Worm (Caenorhabditis elegans) whole organism, L4 larva: ENCODE data around the gene M162.5.

Experiments
- F37D6.2 ChIP-seq: sonication (generic microtip); optimal IDR thresholded peaks from 2 replicates; lab custom pipeline; 2016; ENCODE audit warnings: mild to moderate bottlenecking, missing genetic modification characterization, missing compliant biosample characterization
- F44E2.7 ChIP-seq: fragments of 200-800 bp; sonication (Bioruptor generic); IDR thresholded peaks from 2 replicates; pipeline ENCODE4 v2.1.2; 2022; ENCODE audit warnings: missing genetic modification characterization, missing compliant biosample characterization
- Y75B8A.6 ChIP-seq: fragments of 200-800 bp; sonication (Bioruptor generic); IDR thresholded peaks from 2 replicates; pipeline ENCODE4 v1.3.6; 2022; ENCODE audit warnings: missing genetic modification reagents, missing genetic modification characterization, missing compliant biosample characterization
- aha-1 ChIP-seq: fragments of 150-350 bp; peaks from one replicate; lab custom pipeline; 2014; ENCODE audit warnings: missing biosample characterization, missing genetic modification characterization
- arid-1 ChIP-seq: fragments of 200-800 bp; sonication (Bioruptor generic); conservative IDR thresholded peaks from 2 replicates; pipeline ENCODE4 v1.3.6; 2022; ENCODE audit warnings: missing genetic modification reagents, missing genetic modification characterization, missing compliant biosample characterization
- attf-4 ChIP-seq: sonication (generic microtip); optimal IDR thresholded peaks from 3 replicates; lab custom pipeline; 2017; ENCODE audit warnings: missing biosample characterization, missing genetic modification characterization
- ceh-32 ChIP-seq: sonication (generic microtip); optimal IDR thresholded peaks from 2 replicates; lab custom pipeline; 2016; ENCODE audit warnings: mild to moderate bottlenecking, missing genetic modification characterization, missing compliant biosample characterization; ENCODE audit not compliant: poor library complexity
- ceh-44 ChIP-seq: fragments of 200-800 bp; sonication (Bioruptor generic); IDR thresholded peaks from 2 replicates; pipeline ENCODE4 v1.3.6; 2022; ENCODE audit warnings: missing genetic modification reagents, missing genetic modification characterization, missing compliant biosample characterization
- ceh-82 ChIP-seq: sonication (generic microtip); optimal IDR thresholded peaks from 2 replicates; lab custom pipeline; 2017; ENCODE audit warnings: missing biosample characterization, missing genetic modification characterization
- cey-2 ChIP-seq: sonication (generic microtip); optimal IDR thresholded peaks from 3 replicates; lab custom pipeline; 2017; ENCODE audit warnings: missing genetic modification characterization, mild to moderate bottlenecking, missing compliant biosample characterization, antibody characterized with exemption, borderline replicate concordance; ENCODE audit not compliant: insufficient read depth
- ctbp-1 ChIP-seq: fragments of 200-800 bp; sonication (Bioruptor generic); IDR thresholded peaks from 2 replicates; pipeline ENCODE4 v1.3.6; 2022; ENCODE audit warnings: missing genetic modification reagents, missing genetic modification characterization, missing compliant biosample characterization
- daf-19 ChIP-seq: fragments of 200-800 bp; sonication (Bioruptor generic); conservative IDR thresholded peaks from 2 replicates; pipeline ENCODE4 v1.3.6; 2022; ENCODE audit warnings: missing genetic modification characterization, missing compliant biosample characterization
- egl-43 ChIP-seq: fragments of 200-800 bp; sonication (Bioruptor generic); IDR thresholded peaks from 2 replicates; pipeline ENCODE4 v1.3.6; 2022; ENCODE audit warnings: missing genetic modification reagents, missing genetic modification characterization, missing compliant biosample characterization
- fkh-10 ChIP-seq: fragments of 150-350 bp; optimal IDR thresholded peaks from 2 replicates; lab custom pipeline; 2014; ENCODE audit warnings: missing biosample characterization, missing genetic modification reagents, missing genetic modification characterization
- gei-8 ChIP-seq: fragments of 200-800 bp; sonication (Bioruptor generic); optimal IDR thresholded peaks from 2 replicates; lab custom pipeline; 2018; ENCODE audit warnings: mild to moderate bottlenecking, missing genetic modification characterization, missing compliant biosample characterization
- hlh-30 ChIP-seq: sonication (generic microtip); optimal IDR thresholded peaks from 2 replicates; lab custom pipeline; 2017; ENCODE audit warnings: antibody characterized with exemption, mild to moderate bottlenecking, missing genetic modification characterization, missing compliant biosample characterization; ENCODE audit not compliant: insufficient read depth
- lim-7 ChIP-seq: fragments of 200-800 bp; sonication (Bioruptor generic); IDR thresholded peaks from 2 replicates; pipeline ENCODE4 v1.3.6; 2022; ENCODE audit warnings: missing genetic modification characterization, missing compliant biosample characterization
- lin-1 ChIP-seq: fragments of 200-800 bp; sonication (Bioruptor generic); IDR thresholded peaks from 2 replicates; pipeline ENCODE4 v1.3.6; 2022; ENCODE audit warnings: missing genetic modification reagents, missing genetic modification characterization, missing compliant biosample characterization
- lin-15B ChIP-seq: fragments of 150-350 bp; sonication (generic microtip); optimal IDR thresholded peaks from 3 replicates; lab custom pipeline; 2014; ENCODE audit warnings: missing biosample characterization, missing genetic modification characterization
- lir-3 ChIP-seq: sonication (generic microtip); optimal IDR thresholded peaks from 2 replicates; lab custom pipeline; 2016; ENCODE audit warnings: mild to moderate bottlenecking, missing genetic modification characterization, missing compliant biosample characterization
- madf-5 ChIP-seq, 2 experiments: fragments of 200-800 bp; sonication (Bioruptor generic); IDR thresholded peaks; 2 replicates each; pipeline ENCODE4 v1.3.6; 2022; ENCODE audit warnings: missing compliant biosample characterization in 2 of 2, missing genetic modification characterization in 2 of 2
- nhr-11 ChIP-seq: fragments of 150-350 bp; optimal IDR thresholded peaks from 2 replicates; lab custom pipeline; 2014; ENCODE audit warnings: missing biosample characterization, missing genetic modification characterization
- nhr-28 ChIP-seq: fragments of 150-350 bp; optimal IDR thresholded peaks from 2 replicates; lab custom pipeline; 2014; ENCODE audit warnings: missing biosample characterization, missing genetic modification characterization
- nhr-48 ChIP-seq: sonication (generic microtip); optimal IDR thresholded peaks from 2 replicates; lab custom pipeline; 2016; ENCODE audit warnings: mild to moderate bottlenecking, missing genetic modification characterization, missing compliant biosample characterization
- php-3 ChIP-seq: fragments of 200-800 bp; sonication (Bioruptor generic); IDR thresholded peaks from 2 replicates; pipeline ENCODE4 v1.3.6; 2022; ENCODE audit warnings: missing genetic modification reagents, missing genetic modification characterization, missing compliant biosample characterization
- pqm-1 ChIP-seq: sonication (generic microtip); optimal IDR thresholded peaks from 2 replicates; lab custom pipeline; 2017; ENCODE audit warnings: missing biosample characterization, missing genetic modification characterization
- set-16 ChIP-seq: fragments of 200-800 bp; sonication (Bioruptor generic); IDR thresholded peaks from 2 replicates; pipeline ENCODE4 v1.3.6; 2022; ENCODE audit warnings: missing genetic modification reagents, missing genetic modification characterization, missing compliant biosample characterization
- snpc-1.2 ChIP-seq: fragments of 200-800 bp; sonication (Bioruptor generic); IDR thresholded peaks from 2 replicates; pipeline ENCODE4 v1.3.6; 2022; ENCODE audit warnings: missing genetic modification reagents, missing genetic modification characterization, missing compliant biosample characterization
- spr-1 ChIP-seq: sonication (generic microtip); optimal IDR thresholded peaks from 2 replicates; lab custom pipeline; 2016; ENCODE audit warnings: mild to moderate bottlenecking, missing genetic modification characterization, missing compliant biosample characterization
- unc-62 ChIP-seq, 3 experiments: fragments of 150-350 bp in 1 of 3; sonication (generic microtip); optimal IDR thresholded peaks in 2 of 3; peaks in 1 of 3; 1 replicate in 1 of 3; 2 replicates in 2 of 3; lab custom pipeline; 2014 to 2017; ENCODE audit warnings: missing biosample characterization in 3 of 3, missing genetic modification characterization in 3 of 3, missing genetic modification reagents in 3 of 3, missing genotype in 1 of 3
- vab-7 ChIP-seq: fragments of 200-800 bp; sonication (Bioruptor generic); IDR thresholded peaks from 2 replicates; pipeline ENCODE4 v1.3.6; 2022; ENCODE audit warnings: missing genetic modification reagents, missing genetic modification characterization, missing compliant biosample characterization
- zag-1 ChIP-seq: fragments of 150-350 bp; optimal IDR thresholded peaks from 2 replicates; lab custom pipeline; 2014; ENCODE audit warnings: missing biosample characterization, missing genetic modification characterization
- zfp-2 ChIP-seq: sonication (generic microtip); optimal IDR thresholded peaks from 2 replicates; lab custom pipeline; 2016; ENCODE audit warnings: mild to moderate bottlenecking, missing genetic modification characterization, missing compliant biosample characterization
- zip-11 ChIP-seq: fragments of 200-800 bp; sonication (Bioruptor generic); IDR thresholded peaks from 2 replicates; pipeline ENCODE4 v1.3.6; 2022; ENCODE audit warnings: missing genetic modification characterization, missing compliant biosample characterization
- ztf-7 ChIP-seq: fragments of 150-350 bp; optimal IDR thresholded peaks from 2 replicates; lab custom pipeline; 2014; ENCODE audit warnings: missing biosample characterization, missing genetic modification characterization

Gene M162.5

DNA sequence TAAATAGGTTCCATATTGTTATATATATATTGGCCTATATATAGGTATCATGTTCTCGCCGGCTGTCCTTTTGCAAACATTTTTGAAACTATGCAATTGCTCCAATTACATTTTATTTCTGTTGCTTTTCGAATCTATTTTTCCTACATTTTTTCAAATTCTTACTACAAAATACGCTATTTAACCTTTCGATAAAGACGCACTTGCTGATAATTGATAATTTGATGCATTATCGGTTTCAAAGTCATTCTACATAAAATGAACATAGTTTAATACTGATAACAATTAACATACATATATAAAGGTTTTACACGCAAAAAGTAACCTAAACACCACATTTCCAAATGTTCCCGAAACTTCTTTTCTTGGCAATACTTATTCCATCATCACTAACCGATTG is 27.5 kb downstream of the M162.5 start, which contains the start of gene clec-258:
Gene clec-258, plus strand, starts transcription at position 81 of the 400 bp plus-strand sequence.
- TF ChIP-seq ceh-82 (tag; lab: Kevin White, UChicago) (no peak), Y75B8A.6 (GFP tag; lab: Robert Waterston, UW) (no peak), ztf-7 (tag; lab: Kevin White, UChicago) (no peak), ceh-44 (GFP tag; lab: Robert Waterston, UW) (no peak), zip-11 (GFP tag; lab: Robert Waterston, UW) (no peak), F37D6.2 (no peak), nhr-48 (no peak), nhr-28 (tag; lab: Kevin White, UChicago) (peak; percentile 94), fkh-10 (no peak), pqm-1 (tag; lab: Kevin White, UChicago) (peak; percentile 77)

DNA sequence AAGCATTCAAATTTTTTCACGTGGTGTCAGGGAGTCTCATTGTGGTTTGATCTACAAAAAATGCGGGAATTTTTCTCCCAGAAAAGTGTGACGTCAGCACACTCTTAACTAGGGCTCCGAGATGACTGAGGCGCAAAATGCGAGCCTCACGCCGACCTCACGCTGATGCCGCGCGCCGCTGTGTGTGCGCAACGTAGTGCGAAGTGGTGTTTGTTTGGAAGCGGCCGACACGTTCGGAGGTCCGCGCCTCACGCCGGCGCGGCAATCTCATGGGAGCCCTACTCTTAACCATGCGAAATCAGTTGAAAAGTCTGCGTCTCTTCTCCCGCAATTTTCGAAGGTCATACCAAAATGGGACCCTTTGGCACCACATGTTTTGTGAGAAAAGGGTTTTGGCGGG is 29.4 kb downstream of the M162.5 start:
- TF ChIP-seq set-16 (GFP tag; lab: Robert Waterston, UW) (peak; percentile 81), daf-19 (no peak)

DNA sequence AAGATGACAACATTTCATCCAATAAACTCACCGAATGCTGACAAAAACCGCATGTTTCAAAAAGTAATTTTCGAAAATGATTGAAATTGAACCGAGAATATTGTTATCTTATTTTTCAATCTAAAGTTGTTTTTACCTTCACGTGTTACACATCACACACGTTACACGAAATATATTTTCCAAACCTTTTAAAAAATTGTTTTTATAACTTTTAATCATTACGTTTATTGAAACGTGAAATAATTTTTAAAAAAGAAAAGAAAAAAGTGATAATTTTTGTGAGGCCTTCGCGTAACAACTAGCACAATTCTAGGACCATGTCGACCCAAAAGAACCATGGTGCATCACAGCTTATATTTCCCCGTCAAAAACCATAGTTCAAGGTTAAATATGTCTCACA is 34.1 kb downstream of the M162.5 start, which contains the start of gene M162.7:
Gene M162.7, minus strand, starts transcription at position 101 of the 400 bp plus-strand sequence.
- TF ChIP-seq spr-1 (tag; lab: Kevin White, UChicago) (no peak), zag-1 (tag; lab: Kevin White, UChicago) (no peak), ceh-32 (tag; lab: Kevin White, UChicago) (no peak), php-3 (GFP tag; lab: Robert Waterston, UW) (no peak)

DNA sequence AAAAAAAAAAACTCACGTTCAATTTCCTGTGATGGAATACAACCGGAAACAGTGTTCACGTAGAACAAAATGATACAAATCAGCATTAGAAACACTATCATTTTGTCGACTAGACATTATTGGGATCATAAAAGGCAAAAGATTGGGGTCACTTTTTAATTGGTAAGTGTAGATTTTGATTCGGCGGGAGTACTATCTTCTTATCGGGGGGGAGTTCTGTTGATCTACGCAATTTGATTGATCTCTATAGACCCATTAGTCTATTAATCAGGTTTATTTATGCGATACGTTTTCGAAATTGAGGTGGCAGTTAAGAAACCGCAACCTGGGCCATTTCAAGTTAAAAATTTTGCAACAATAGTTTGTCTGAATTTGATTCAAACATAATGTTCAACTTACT is 40.2 kb downstream of the M162.5 start, which contains the start of gene Y116F11B.2:
Gene Y116F11B.2, minus strand, starts transcription at position 101 of the 400 bp plus-strand sequence.
- peak; percentile 27 for TF ChIP-seq aha-1 (tag; lab: Kevin White, UChicago)
- TF ChIP-seq vab-7 (GFP tag; lab: Robert Waterston, UW): no peak

DNA sequence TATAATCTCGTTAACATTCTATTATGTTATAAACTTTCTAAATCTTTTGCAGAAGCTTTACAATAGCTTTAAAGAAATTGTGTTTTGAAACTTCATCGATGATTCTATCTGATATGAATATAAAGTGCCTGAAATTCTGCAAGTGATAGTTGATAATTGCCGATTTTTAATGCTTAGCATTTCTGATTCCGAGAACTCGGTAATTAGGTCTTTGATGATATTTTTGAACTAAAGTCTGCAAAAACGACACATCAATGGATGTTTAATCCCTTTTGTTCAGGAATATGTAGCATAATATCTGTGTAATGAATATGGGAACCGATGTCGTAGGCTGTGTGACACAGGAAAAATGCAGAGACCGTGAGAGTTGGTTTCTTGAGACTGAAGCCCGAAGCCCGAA is 41.9 kb downstream of the M162.5 start:
- TF ChIP-seq zip-11 (GFP tag; lab: Robert Waterston, UW) (no peak), attf-4 (tag; lab: Kevin White, UChicago) (no peak), lim-7 (GFP tag; lab: Robert Waterston, UW) (no peak), arid-1 (no peak), snpc-1.2 (GFP tag; lab: Robert Waterston, UW) (no peak), unc-62 (GFP tag; optimal IDR thresholded peaks at IDR 0.05 in 1 of 2; lab: Kevin White, UChicago) (no peak), unc-62 (tag; optimal IDR thresholded peaks at IDR 0.05; lab: Kevin White, UChicago) (no peak), ctbp-1 (no peak), madf-5 (GFP tag; IDR thresholded peaks at IDR 0.05; lab: Robert Waterston, UW) (no peak), gei-8 (GFP tag; lab: Kevin White, UChicago) (no peak), lir-3 (no peak), nhr-11 (tag; lab: Kevin White, UChicago) (no peak), egl-43 (no peak), cey-2 (tag; lab: Kevin White, UChicago) (no peak), F44E2.7 (GFP tag; lab: Robert Waterston, UW) (no peak), lin-15B (tag; lab: Kevin White, UChicago) (no peak), zfp-2 (tag; lab: Kevin White, UChicago) (no peak), lin-1 (no peak), hlh-30 (no peak)
